Worm (Caenorhabditis elegans): ENCODE data around the gene best-9.

best-9 gene

DNA sequence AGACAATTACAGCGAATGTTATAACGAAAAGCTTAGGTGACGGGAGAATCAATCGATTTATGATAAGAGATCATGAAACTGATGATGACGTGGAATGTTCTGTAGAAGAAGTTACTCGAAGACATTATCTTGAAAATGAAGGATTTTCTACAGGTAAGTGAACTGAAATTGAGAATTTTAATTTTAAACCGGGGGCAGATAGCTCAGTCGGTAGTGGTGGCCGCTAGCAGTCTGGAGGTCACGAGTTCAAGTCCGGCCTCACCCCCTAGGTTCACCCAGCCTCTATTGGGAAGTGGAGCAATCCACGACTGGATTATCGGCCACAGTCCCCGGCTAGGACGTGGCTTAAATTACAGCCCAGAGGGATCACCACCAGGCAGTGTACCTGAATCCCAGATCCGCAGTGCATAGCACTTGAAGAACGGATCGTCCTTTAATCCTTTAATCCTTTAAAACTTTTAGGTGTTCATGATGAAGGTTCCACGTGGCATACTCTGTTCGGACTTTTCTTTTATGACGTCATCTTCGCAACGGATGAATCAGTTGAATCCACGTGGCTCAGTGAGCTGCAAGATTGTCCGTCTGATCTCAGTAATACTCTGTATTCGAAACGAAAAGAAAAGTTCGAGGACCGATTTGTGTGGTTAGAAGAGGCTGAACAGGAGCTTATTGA, 9.0 kb upstream of the best-9 start:
- TF ChIP-seq ceh-36 (tag; optimal IDR thresholded peaks at IDR 0.05), result peak; percentile 19

DNA sequence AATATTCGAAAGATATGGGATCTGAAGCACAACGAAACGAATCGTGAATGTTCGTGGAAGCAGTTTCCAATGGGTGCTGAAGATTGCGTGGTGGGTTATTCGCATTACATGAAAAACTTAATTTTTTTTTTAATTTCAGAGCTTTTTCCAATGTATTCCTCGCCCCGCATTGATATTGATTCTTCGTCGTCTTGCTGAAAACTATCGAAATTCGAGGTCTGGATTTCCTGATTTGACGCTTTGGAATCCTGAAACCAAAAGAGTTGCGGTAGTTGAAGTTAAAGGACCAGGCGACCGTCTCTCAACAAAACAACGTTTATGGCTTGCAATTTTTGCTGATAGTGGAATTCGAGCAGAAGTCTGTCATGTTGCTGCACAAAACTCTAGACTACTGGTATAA, 8.5 kb upstream of the best-9 start:
- TF ChIP-seq tra-4 (tag; optimal IDR thresholded peaks at IDR 0.05) (no peak), tbx-37 (GFP tag; conservative IDR thresholded peaks at IDR 0.05) (no peak), hnd-1 (tag; optimal IDR thresholded peaks at IDR 0.05) (no peak), tbx-11 (GFP tag; IDR thresholded peaks at IDR 0.05) (no peak), sea-1 (GFP tag; conservative IDR thresholded peaks at IDR 0.05) (no peak), aly-1 (tag; optimal IDR thresholded peaks at IDR 0.05) (no peak), hmbx-1 (tag; optimal IDR thresholded peaks at IDR 0.05) (no peak), hmg-4 (GFP tag; optimal IDR thresholded peaks at IDR 0.05) (no peak), pes-1 (GFP tag; IDR thresholded peaks at IDR 0.05) (no peak), B0310.2 (tag; optimal IDR thresholded peaks at IDR 0.05) (no peak), ceh-13 (GFP tag; optimal IDR thresholded peaks at IDR 0.05) (no peak), flt-1 (GFP tag; IDR thresholded peaks at IDR 0.05) (no peak), ceh-36 (tag; optimal IDR thresholded peaks at IDR 0.05) (no peak), ets-7 (tag; optimal IDR thresholded peaks at IDR 0.05) (no peak), F13C5.2 (tag; optimal IDR thresholded peaks at IDR 0.05) (no peak), ama-1 (optimal IDR thresholded peaks at IDR 0.05) (no peak)

DNA sequence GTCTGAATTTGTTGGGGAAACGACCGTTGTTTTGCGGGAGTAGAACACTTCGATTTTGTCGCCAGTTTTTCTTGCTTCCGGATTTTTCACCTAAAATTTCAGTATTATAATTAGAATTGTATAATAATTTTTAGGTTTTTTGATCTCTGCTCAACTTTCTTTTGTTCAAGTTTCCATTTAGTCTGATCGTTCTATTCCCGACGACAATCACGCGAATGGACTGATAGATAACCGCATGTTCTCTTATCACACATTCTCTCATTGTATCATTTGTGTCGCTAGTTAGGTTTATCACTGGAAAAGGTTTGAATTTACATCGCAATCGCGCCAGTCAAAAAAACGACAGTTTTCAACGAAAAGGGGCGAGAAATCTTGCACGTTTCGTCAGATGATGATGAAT, 5.7 kb upstream of the best-9 start:
- TF ChIP-seq hnd-1 (tag; optimal IDR thresholded peaks at IDR 0.05) (no peak), B0310.2 (tag; optimal IDR thresholded peaks at IDR 0.05) (no peak)

DNA sequence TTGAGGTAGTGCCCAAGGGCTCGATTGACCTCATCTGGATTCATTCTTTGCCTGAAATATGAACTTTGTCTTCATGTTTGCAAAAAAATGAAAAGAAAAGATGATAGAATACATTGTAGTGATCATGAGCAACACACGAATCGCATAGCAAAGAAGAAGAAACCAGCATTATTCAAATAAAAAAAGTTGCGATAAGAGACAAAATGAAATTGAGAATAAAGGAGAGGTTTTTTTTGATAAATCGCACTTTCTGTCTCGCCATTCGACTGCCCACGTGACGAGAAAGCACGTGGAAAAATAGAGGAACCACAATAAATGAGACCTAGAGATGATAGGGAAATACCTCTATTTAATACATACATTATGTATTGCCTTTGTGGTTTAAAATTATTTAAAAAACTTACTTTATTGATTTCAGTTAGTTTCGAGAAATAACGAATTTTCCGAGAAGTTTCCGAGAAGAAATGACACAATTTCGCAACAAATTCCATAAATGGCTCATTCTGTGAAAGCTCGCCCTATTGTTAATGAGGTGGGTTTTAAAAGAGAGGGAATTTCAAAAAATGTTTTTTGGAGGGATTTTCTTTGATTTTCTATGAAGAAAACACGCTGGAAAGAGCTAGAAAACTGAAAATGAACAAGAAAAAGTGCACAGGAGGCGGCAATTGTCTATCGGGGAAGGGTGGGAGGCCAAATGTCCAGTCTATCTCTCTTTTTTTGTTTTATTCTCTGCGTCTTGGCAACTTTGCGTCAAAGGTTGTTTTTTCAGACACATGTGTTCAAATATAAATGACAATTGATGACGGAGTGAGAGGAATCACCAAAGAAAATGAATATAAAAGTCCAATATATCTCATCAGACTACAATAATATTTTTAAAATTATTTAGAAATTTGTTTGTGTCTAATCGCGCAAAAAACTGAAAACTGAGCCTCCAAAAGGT, 4.9 kb upstream of the best-9 start, which contains the start of gene paqr-1:
Gene paqr-1 (minus strand): TSS at position 51 of the 943 bp plus-strand sequence.
- TF ChIP-seq tra-4 (tag; optimal IDR thresholded peaks at IDR 0.05) (no peak), flt-1 (GFP tag; IDR thresholded peaks at IDR 0.05) (no peak), tbx-37 (GFP tag; conservative IDR thresholded peaks at IDR 0.05) (no peak)

DNA sequence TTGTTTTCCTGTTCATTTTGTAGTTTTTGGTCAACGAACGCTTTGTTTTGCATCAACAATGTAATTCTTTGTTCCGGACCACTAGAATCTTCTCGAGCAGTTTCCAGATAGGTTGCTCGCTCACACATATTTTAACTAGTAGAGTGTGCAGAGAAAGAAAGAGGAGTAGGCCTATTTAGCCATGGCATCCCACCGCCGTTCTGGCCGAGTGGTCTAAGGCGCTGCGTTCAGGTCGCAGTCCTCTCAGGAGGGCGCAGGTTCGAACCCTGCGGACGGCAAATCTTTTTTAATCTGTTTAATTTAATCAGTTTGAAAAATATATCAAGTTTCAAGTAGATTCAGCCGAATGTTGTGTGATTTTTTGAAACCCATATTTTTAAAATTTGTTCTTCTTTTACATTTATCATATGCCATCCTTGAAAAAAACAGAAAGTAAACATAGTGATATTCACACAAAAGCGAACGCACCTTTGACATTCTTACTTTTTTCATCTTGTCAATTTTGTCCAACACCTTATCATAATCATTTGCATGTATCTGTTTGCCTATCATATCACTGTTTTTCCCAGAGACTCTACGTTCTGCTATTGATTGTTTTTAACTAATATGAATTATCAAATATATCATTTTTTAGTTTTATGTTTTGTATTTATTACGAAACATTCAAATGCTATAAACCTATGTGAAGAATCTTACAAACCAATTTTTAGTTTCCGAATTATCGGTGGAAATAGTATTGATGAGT, 3.7 kb upstream of the best-9 start, which contains the start of gene try-3:
Gene try-3 (plus strand): TSS at position 532 of the 745 bp plus-strand sequence.
- TF ChIP-seq hnd-1 (tag; optimal IDR thresholded peaks at IDR 0.05) (peak; percentile 46), scrt-1 (GFP tag; IDR thresholded peaks at IDR 0.05) (peak; percentile 80), F13C5.2 (tag; optimal IDR thresholded peaks at IDR 0.05) (peak; percentile 57), hmbx-1 (tag; optimal IDR thresholded peaks at IDR 0.05) (no peak), ceh-36 (tag; optimal IDR thresholded peaks at IDR 0.05) (peak; percentile 83), B0310.2 (tag; optimal IDR thresholded peaks at IDR 0.05) (peak; percentile 34), pes-1 (GFP tag; IDR thresholded peaks at IDR 0.05) (peak; percentile 88), hmg-4 (GFP tag; optimal IDR thresholded peaks at IDR 0.05) (no peak), flt-1 (GFP tag; IDR thresholded peaks at IDR 0.05) (peak; percentile 86), ets-7 (tag; optimal IDR thresholded peaks at IDR 0.05) (peak; percentile 66), sea-1 (GFP tag; conservative IDR thresholded peaks at IDR 0.05) (peak; percentile 87), ama-1 (optimal IDR thresholded peaks at IDR 0.05) (no peak), ceh-13 (GFP tag; optimal IDR thresholded peaks at IDR 0.05) (peak; percentile 67), tbx-37 (GFP tag; conservative IDR thresholded peaks at IDR 0.05) (peak; percentile 75), tra-4 (tag; optimal IDR thresholded peaks at IDR 0.05) (peak; percentile 49), aly-1 (tag; optimal IDR thresholded peaks at IDR 0.05) (peak; percentile 71), tbx-11 (GFP tag; IDR thresholded peaks at IDR 0.05) (peak; percentile 81)

DNA sequence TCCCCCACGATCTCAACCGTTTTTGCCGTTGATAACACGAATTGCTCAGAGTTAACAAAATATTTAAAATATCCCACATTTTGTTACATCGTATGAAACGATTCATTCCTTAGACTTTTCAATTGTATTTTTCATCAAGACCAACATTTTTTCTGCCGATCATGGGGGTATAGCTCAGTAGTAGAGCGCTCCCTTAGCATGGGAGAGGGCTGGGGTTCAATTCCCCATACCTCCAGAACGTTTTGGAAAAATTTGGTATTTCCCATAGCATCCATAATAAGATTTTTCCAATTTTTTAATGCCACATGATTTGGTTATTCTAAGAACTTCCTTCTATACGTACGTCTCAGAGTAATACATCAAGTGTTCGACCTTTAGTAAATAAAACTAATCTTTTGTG, 1.5 kb downstream of the best-9 start:
- no peak for TF ChIP-seq ceh-13 (GFP tag; optimal IDR thresholded peaks at IDR 0.05)
- TF ChIP-seq aly-1 (tag; optimal IDR thresholded peaks at IDR 0.05), result no peak
- TF ChIP-seq pes-1 (GFP tag; IDR thresholded peaks at IDR 0.05), result no peak
- no peak for TF ChIP-seq B0310.2 (tag; optimal IDR thresholded peaks at IDR 0.05)
- no peak for TF ChIP-seq sea-1 (GFP tag; conservative IDR thresholded peaks at IDR 0.05)
- TF ChIP-seq F13C5.2 (tag; optimal IDR thresholded peaks at IDR 0.05), result no peak
- TF ChIP-seq ceh-36 (tag; optimal IDR thresholded peaks at IDR 0.05), result no peak
- no peak for TF ChIP-seq hmbx-1 (tag; optimal IDR thresholded peaks at IDR 0.05)

DNA sequence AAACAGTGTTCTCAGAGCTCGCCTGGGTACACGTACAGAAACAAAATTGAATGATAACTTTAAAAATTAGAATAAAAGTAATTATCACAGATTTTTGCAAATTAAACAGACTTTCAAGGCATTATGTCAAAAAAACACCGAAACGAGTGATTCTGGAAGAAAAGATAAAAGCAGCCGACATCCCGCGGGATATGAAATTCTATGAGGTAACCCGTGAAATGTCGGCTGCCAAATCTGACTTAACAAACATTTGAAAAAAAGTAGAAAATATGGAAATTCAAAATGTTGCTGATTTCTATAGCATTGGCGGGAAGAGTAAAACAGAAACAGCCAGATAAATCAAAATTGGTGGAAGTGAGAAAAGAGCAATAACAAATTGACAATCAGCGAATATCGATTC, 5.1 kb downstream of the best-9 start:
- TF ChIP-seq ama-1 (optimal IDR thresholded peaks at IDR 0.05) (no peak), flt-1 (GFP tag; IDR thresholded peaks at IDR 0.05) (no peak), aly-1 (tag; optimal IDR thresholded peaks at IDR 0.05) (no peak), pes-1 (GFP tag; IDR thresholded peaks at IDR 0.05) (no peak), tbx-11 (GFP tag; IDR thresholded peaks at IDR 0.05) (no peak), scrt-1 (GFP tag; IDR thresholded peaks at IDR 0.05) (no peak), sea-1 (GFP tag; conservative IDR thresholded peaks at IDR 0.05) (no peak)

Data from whole organism, early embryonic.